Worm (Caenorhabditis elegans) whole organism, dauer: ENCODE data around the gene C54E4.4.
"Not testable (repeated sequence)": the region's sequence is repeated elsewhere in the genome, so short reads cannot be mapped to it uniquely, and the experiment has no call there.

ENCODE experiments used
- unc-62 ChIP-seq: sonication (generic microtip); optimal IDR thresholded peaks from 2 replicates; lab custom pipeline; 2017; ENCODE audit warnings: missing biosample characterization, missing genetic modification reagents, missing genetic modification characterization

C54E4.4 gene

ce11 chrIV:2168514-2168913 is at the start of gene C54E4.4:
Gene C54E4.4, minus strand, starts transcription at chrIV:2168614.
- no peak for TF ChIP-seq unc-62 (GFP tag; lab: Kevin White, UChicago)

DNA sequence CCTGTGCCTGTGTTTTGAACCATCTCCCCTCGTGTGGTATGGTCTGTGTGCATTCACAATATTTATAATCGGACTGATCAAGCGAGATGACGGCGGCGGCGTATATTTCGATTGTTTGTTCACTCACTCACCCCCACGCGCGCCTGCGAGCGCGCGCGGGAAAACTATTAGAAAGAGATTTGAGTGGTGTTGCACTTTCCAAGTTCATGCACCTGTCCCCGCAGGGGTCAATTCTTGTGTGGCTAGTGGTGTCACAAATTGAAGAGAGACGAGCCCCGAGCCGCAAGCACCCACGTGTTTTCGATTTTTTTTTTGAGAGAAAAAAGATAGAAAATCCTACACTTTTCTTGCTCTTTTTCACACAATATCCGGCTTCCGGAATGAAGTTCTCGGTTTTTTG is 48.8 kb upstream of the C54E4.4 start:
- no peak for TF ChIP-seq unc-62 (GFP tag; lab: Kevin White, UChicago)

DNA sequence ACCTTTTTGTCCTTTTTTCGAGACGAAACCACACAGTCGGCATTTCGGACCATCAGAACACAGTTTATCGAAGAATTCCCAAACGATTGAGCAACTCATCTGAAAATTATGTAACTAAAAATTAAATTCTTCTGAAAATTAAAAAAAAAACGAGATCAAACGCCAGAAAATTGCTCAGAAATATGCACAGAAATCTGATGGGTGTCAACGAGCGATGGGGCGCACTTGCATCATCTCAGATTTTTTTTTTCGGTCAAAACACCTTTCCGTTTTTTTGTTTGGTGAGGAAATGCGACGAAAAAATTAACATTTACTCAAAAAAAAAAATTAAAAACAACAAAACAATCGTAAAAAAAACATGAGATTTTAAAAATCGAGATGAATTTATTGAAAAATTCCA is 48.3 kb upstream of the C54E4.4 start, which contains the start of gene T04C4.3:
Gene T04C4.3, minus strand, starts transcription at position 101 of the 400 bp plus-strand sequence.
- TF ChIP-seq unc-62 (GFP tag; lab: Kevin White, UChicago), result not testable (repeated sequence)

DNA sequence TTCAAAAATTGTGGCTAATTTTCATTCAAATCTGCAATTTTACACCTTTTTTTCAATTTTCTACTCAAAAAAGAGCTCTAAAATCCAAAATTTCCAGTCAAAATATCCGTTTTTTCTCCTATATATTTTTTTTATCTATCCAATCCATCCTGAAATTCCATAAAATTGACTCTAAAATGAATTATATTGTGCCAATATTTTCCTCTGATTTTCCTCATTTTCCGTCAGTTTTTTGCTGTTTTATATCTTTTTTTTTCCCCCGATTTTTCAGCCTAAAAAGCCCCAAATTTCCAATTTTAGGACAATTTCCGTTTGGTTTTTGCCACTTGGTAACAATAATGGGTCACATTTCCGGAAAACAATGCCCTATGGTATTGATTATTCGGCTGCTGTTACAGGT is 30.3 kb upstream of the C54E4.4 start, which contains the start of gene Y71G10AR.4:
Gene Y71G10AR.4, plus strand, starts transcription at position 301 of the 400 bp plus-strand sequence.
- no peak for TF ChIP-seq unc-62 (GFP tag; lab: Kevin White, UChicago)

DNA sequence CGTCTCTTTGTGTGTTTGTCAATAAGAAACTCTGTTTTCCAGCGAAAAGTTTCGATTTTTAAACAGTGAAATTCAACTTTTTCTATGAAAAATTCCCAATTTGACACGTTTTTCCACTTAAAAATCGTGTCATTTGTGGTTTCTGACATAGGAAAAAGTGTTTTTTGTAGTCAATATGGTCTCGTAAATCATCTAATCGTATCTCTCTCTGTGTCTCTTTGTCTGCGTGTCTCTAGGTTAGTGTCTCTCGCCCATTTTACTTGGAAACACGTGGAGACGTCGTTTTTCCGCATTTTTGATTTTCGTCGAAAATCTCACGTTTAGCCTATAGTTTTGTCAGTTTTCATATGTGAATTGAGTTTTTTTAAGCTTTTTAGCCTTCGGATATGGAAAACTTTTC is 27.2 kb upstream of the C54E4.4 start:
- no peak for TF ChIP-seq unc-62 (GFP tag; lab: Kevin White, UChicago)

DNA sequence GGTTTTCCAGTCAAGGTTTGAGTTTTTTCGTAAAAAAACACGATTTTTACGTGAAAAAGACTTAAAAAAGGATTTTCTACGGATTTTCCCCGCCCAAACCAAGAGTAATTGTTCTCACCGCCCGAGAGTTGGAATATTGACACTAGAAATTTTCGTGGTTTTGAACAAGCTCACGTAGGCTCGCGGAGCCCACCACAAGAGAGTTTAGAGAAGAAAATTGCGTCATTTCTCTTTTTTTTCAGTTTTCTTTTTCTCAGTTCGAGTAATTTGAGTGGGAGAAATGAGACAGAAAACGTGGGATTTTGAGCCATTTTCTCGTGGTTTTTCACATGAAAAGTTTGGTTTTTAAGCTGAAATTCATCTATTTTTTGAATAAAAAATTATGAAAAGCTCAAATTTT is 25.1 kb upstream of the C54E4.4 start:
- TF ChIP-seq unc-62 (GFP tag; lab: Kevin White, UChicago), result no peak

DNA sequence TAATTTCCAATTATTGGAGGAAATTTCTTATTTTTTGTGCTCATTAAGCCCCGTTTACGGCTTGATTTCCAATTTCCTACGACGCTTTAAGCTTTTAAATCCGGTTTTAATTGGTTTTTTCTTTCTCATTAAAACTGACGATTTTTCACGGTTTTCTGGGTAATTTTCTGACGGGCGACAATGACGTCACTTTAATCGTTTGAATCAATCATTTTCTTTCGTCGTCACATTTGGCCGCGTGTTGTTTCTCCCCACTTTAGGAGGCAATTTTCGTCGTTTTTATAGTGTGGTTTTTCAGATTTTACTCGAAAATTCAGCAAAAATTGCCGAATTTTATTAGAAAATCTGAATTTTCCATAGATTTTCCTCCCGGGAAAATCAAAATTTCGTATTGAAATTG is 24.6 kb upstream of the C54E4.4 start:
- no peak for TF ChIP-seq unc-62 (GFP tag; lab: Kevin White, UChicago)

DNA sequence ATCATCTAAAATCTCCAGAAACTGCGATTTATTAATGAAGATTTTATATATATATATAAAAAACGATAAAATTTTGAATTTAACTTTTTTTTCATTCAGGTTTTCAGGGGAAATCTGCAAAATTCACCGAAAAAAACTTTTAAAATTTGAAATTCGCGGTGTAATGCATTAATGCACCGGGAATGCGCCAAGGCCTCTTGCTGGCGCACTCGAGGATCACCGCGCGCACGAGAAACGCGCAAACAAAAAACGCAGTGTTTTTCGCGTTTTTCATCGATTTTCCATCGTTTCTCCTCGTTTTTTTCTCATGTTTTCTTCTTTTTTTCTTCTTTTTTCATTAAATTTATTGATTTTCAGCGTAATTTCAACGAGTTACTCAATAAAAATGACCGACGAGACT is 9.1 kb upstream of the C54E4.4 start, which contains the start of gene hrpu-2:
Gene hrpu-2, plus strand, starts transcription at position 352 of the 400 bp plus-strand sequence.
- TF ChIP-seq unc-62 (GFP tag; lab: Kevin White, UChicago), result no peak

DNA sequence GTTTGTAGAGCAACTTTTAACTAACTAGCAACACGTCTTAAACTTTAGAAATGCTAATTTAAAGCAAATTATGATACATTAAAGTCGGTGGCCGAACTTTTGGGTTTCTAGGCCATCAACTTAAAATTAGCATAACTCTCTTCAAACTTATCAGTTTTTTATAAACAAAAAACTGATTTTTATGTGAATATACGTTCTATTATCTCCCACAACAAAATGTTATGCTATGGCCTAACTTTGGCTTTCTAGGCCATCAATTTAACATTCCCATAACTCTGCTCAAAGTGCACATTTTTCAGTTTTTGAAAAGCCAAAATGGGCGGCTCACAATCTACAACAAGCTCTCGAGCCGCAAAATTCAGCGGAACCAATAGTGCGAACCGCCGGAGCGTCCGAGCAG is 6.9 kb upstream of the C54E4.4 start, which contains the start of gene C54E4.1:
Gene C54E4.1, plus strand, starts transcription at position 301 of the 400 bp plus-strand sequence.
- TF ChIP-seq unc-62 (GFP tag; lab: Kevin White, UChicago), result no peak

ce11 chrIV:2172880-2173279 is 4.5 kb upstream of the C54E4.4 start:
- TF ChIP-seq unc-62 (GFP tag; lab: Kevin White, UChicago), result no peak

- no peak for TF ChIP-seq unc-62 (GFP tag; lab: Kevin White, UChicago)
Measured at ce11 chrIV:2170332-2170731, 1.9 kb upstream of the C54E4.4 start.

DNA sequence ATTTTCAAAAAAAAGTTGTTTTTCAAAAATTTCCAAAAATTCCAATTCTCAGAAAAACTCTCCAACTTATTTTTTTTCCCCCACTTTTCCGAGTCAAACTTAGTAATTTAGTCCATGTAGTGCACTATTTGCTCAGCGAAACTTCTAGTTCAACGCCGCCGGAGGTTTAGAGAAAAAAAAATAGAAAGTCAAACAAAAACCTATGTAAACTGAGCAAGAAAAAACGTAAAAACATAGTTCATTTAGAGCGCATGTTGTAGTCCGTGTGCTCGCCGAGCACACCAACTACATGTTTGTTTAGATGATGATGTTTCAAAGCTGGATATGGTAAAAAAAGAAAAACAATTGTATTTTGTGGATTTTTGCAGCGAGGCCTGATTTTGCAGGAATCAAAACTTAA is 6.2 kb downstream of the C54E4.4 start:
- no peak for TF ChIP-seq unc-62 (GFP tag; lab: Kevin White, UChicago)

- TF ChIP-seq unc-62 (GFP tag; lab: Kevin White, UChicago), result no peak
Measured at ce11 chrIV:2159069-2159468, 9.3 kb downstream of the C54E4.4 start, which contains the start of gene gcy-37. Gene gcy-37, minus strand, starts transcription at chrIV:2159169.

- no peak for TF ChIP-seq unc-62 (GFP tag; lab: Kevin White, UChicago)
Measured at ce11 chrIV:2156239-2156638, 12.2 kb downstream of the C54E4.4 start.

ce11 chrIV:2149247-2149756 is 19.1 kb downstream of the C54E4.4 start, which contains the start of gene C54E4.5:
Gene C54E4.5, minus strand, starts transcription at chrIV:2149297.
- no peak for TF ChIP-seq unc-62 (GFP tag; lab: Kevin White, UChicago)

- TF ChIP-seq unc-62 (GFP tag; lab: Kevin White, UChicago), result no peak
Measured at ce11 chrIV:2142320-2142719, 26.1 kb downstream of the C54E4.4 start.

- TF ChIP-seq unc-62 (GFP tag; lab: Kevin White, UChicago), result no peak
Measured at ce11 chrIV:2140543-2140942, 27.9 kb downstream of the C54E4.4 start, which contains the start of gene C54E4.12. Gene C54E4.12, minus strand, starts transcription at chrIV:2140643.
